Worm (Caenorhabditis elegans) whole organism, young adult: ENCODE measurements around the gene F47E1.1.

ENCODE experiments used
- egrh-3 ChIP-seq: fragments of 200-800 bp; sonication (Bioruptor generic); IDR thresholded peaks from 2 replicates; pipeline ENCODE4 v1.3.6; 2022; ENCODE audit warnings: missing genetic modification reagents, missing genetic modification characterization, missing compliant biosample characterization
- hmg-1.2 ChIP-seq: fragments of 200-800 bp; sonication (Bioruptor generic); IDR thresholded peaks from 2 replicates; pipeline ENCODE4 v1.3.6; 2022; ENCODE audit warnings: missing genetic modification reagents, missing genetic modification characterization, missing compliant biosample characterization
- ztf-26 ChIP-seq: sonication (generic microtip); optimal IDR thresholded peaks from 2 replicates; lab custom pipeline; 2017; ENCODE audit warnings: missing genetic modification characterization, missing compliant biosample characterization

The F47E1.1 gene

ce11 chrX:9118741-9119140 lies 41.8 kb downstream of the F47E1.1 start:
- TF ChIP-seq hmg-1.2 (GFP tag; lab: Robert Waterston, UW), result peak; percentile 11; the same call in 1 of the 2 replicates
- TF ChIP-seq ztf-26 (tag; lab: Kevin White, UChicago), result peak; percentile 8
- TF ChIP-seq egrh-3 (GFP tag; lab: Robert Waterston, UW), result peak; percentile 62
